Fruit fly (Drosophila melanogaster) whole organism, prepupa: ENCODE data around the gene Dhc62B.

Source experiments
- Blimp-1 ChIP-seq: fragments of 200-800 bp; sonication (Bioruptor generic); optimal IDR thresholded peaks from 3 replicates; lab custom pipeline; 2017; ENCODE audit warnings: missing biosample characterization, missing genetic modification characterization, mild to moderate bottlenecking, moderate library complexity, missing genetic modification reagents
- CG10631 ChIP-seq: fragments of 200-800 bp; sonication (Bioruptor generic); optimal IDR thresholded peaks from 2 replicates; lab custom pipeline; 2016; ENCODE audit warnings: missing biosample characterization, missing genetic modification characterization
- CG10669 ChIP-seq: fragments of 200-800 bp; sonication (Bioruptor generic); optimal IDR thresholded peaks from 3 replicates; lab custom pipeline; 2018; ENCODE audit warnings: missing biosample characterization, mild to moderate bottlenecking, missing genetic modification characterization, moderate library complexity
- CG11902 ChIP-seq: fragments of 200-800 bp; sonication (Bioruptor generic); optimal IDR thresholded peaks from 3 replicates; lab custom pipeline; 2016; ENCODE audit warnings: missing biosample characterization, missing genetic modification characterization
- CG15336 ChIP-seq: fragments of 200-800 bp; sonication (Bioruptor generic); IDR thresholded peaks from 2 replicates; pipeline ENCODE4 v1.3.6; 2022; ENCODE audit warnings: missing biosample characterization, missing genetic modification characterization
- CG1621 ChIP-seq: fragments of 200-800 bp; sonication (Bioruptor generic); optimal IDR thresholded peaks from 3 replicates; lab custom pipeline; 2018; ENCODE audit warnings: missing biosample characterization, mild to moderate bottlenecking, missing genetic modification characterization
- CG3032 ChIP-seq: fragments of 200-800 bp; optimal IDR thresholded peaks from 2 replicates; lab custom pipeline; 2019; ENCODE audit warnings: missing biosample characterization, mild to moderate bottlenecking, missing genetic modification characterization, moderate library complexity
- CG31627 ChIP-seq: fragments of 200-800 bp; sonication (Bioruptor generic); optimal IDR thresholded peaks from 3 replicates; lab custom pipeline; 2016; ENCODE audit warnings: missing biosample characterization, missing genetic modification characterization
- CG32006 ChIP-seq: fragments of 200-800 bp; sonication (Bioruptor generic); optimal IDR thresholded peaks from 3 replicates; lab custom pipeline; 2017; ENCODE audit warnings: missing biosample characterization, mild to moderate bottlenecking, missing genetic modification characterization
- CG34406 ChIP-seq: fragments of 200-800 bp; sonication (Bioruptor generic); optimal IDR thresholded peaks from 3 replicates; lab custom pipeline; 2016; ENCODE audit warnings: missing biosample characterization, missing genetic modification characterization
- CG3919 ChIP-seq: fragments of 200-800 bp; sonication (Bioruptor generic); optimal IDR thresholded peaks from 3 replicates; lab custom pipeline; 2016; ENCODE audit warnings: missing biosample characterization, missing genetic modification characterization
- CG4318 ChIP-seq: fragments of 200-800 bp; sonication (Bioruptor generic); optimal IDR thresholded peaks from 3 replicates; lab custom pipeline; 2017; ENCODE audit warnings: missing biosample characterization, mild to moderate bottlenecking, missing genetic modification characterization
- CG6163 ChIP-seq: fragments of 200-800 bp; sonication (Bioruptor generic); IDR thresholded peaks from 3 replicates; pipeline ENCODE4 v1.3.6; 2022; ENCODE audit warnings: missing biosample characterization, missing genetic modification characterization
- CG6276 ChIP-seq: fragments of 200-800 bp; sonication (Bioruptor generic); optimal IDR thresholded peaks from 2 replicates; lab custom pipeline; 2017; ENCODE audit warnings: missing biosample characterization, mild to moderate bottlenecking, missing genetic modification characterization
- CG6792 ChIP-seq: fragments of 200-800 bp; sonication (Bioruptor generic); optimal IDR thresholded peaks from 3 replicates; lab custom pipeline; 2016; ENCODE audit warnings: missing biosample characterization, missing genetic modification characterization
- CG6808 ChIP-seq: fragments of 200-800 bp; sonication (Bioruptor generic); optimal IDR thresholded peaks from 3 replicates; lab custom pipeline; 2017; ENCODE audit warnings: missing biosample characterization, missing genetic modification characterization, mild to moderate bottlenecking, moderate library complexity, missing genetic modification reagents
- CG6854 ChIP-seq: fragments of 200-800 bp; sonication (Bioruptor generic); optimal IDR thresholded peaks from 2 replicates; lab custom pipeline; 2017; ENCODE audit warnings: missing biosample characterization, mild to moderate bottlenecking, missing genetic modification characterization
- CG7368 ChIP-seq: fragments of 200-800 bp; sonication (Bioruptor generic); optimal IDR thresholded peaks from 3 replicates; lab custom pipeline; 2016; ENCODE audit warnings: missing biosample characterization, missing genetic modification characterization
- CG8119 ChIP-seq: fragments of 200-800 bp; sonication (Bioruptor generic); IDR thresholded peaks from 3 replicates; pipeline ENCODE4 v1.3.6; 2022; ENCODE audit warnings: missing biosample characterization, missing genetic modification characterization
- CG8319 ChIP-seq: fragments of 200-800 bp; sonication (Bioruptor generic); optimal IDR thresholded peaks from 3 replicates; lab custom pipeline; 2016; ENCODE audit warnings: missing biosample characterization, missing genetic modification characterization
- CG8632 ChIP-seq: fragments of 200-800 bp; sonication (Bioruptor generic); optimal IDR thresholded peaks from 3 replicates; lab custom pipeline; 2016; ENCODE audit warnings: missing biosample characterization, missing genetic modification characterization
- Eip75B ChIP-seq: fragments of 200-800 bp; sonication (Bioruptor generic); optimal IDR thresholded peaks from 3 replicates; lab custom pipeline; 2016; ENCODE audit warnings: missing biosample characterization, missing genetic modification characterization
- Eip78C ChIP-seq: fragments of 200-800 bp; sonication (Bioruptor generic); peaks from one replicate; lab custom pipeline; 2016; ENCODE audit warnings: missing biosample characterization, missing genetic modification characterization
- Eip93F ChIP-seq: fragments of 200-800 bp; sonication (Bioruptor generic); optimal IDR thresholded peaks from 2 replicates; lab custom pipeline; 2016; ENCODE audit warnings: missing biosample characterization, mild to moderate bottlenecking, missing genetic modification characterization
- Ets21C ChIP-seq: fragments of 200-800 bp; sonication (Bioruptor generic); optimal IDR thresholded peaks from 3 replicates; lab custom pipeline; 2016; ENCODE audit warnings: missing biosample characterization, missing genetic modification characterization
- Gug ChIP-seq: fragments of 200-800 bp; sonication (Bioruptor generic); IDR thresholded peaks from 2 replicates; pipeline ENCODE4 v1.3.6; 2022; ENCODE audit warnings: missing biosample characterization, missing genetic modification characterization
- Hr38 ChIP-seq: sonication (Bioruptor generic); optimal IDR thresholded peaks from 2 replicates; lab custom pipeline; 2016; ENCODE audit warnings: missing biosample characterization, missing genetic modification characterization
- Hr39 ChIP-seq: fragments of 200-800 bp; sonication (Bioruptor generic); optimal IDR thresholded peaks from 2 replicates; lab custom pipeline; 2016; ENCODE audit warnings: missing biosample characterization, missing genetic modification characterization
- Hr4 ChIP-seq: fragments of 200-800 bp; sonication (Bioruptor generic); optimal IDR thresholded peaks from 3 replicates; lab custom pipeline; 2016; ENCODE audit warnings: missing biosample characterization, missing genetic modification characterization
- Lpt ChIP-seq: fragments of 200-800 bp; sonication (Bioruptor generic); optimal IDR thresholded peaks from 3 replicates; lab custom pipeline; 2016; ENCODE audit warnings: missing biosample characterization, missing genetic modification characterization
- Met ChIP-seq: fragments of 200-800 bp; sonication (Bioruptor generic); optimal IDR thresholded peaks from 3 replicates; lab custom pipeline; 2016; ENCODE audit warnings: missing biosample characterization, missing genetic modification characterization
- OdsH ChIP-seq: fragments of 200-800 bp; sonication (Bioruptor generic); optimal IDR thresholded peaks from 3 replicates; lab custom pipeline; 2016; ENCODE audit warnings: missing biosample characterization, missing genetic modification characterization
- Smox ChIP-seq: fragments of 200-800 bp; sonication (Bioruptor generic); optimal IDR thresholded peaks from 3 replicates; lab custom pipeline; 2016; ENCODE audit warnings: missing biosample characterization, missing genetic modification characterization
- Sox102F ChIP-seq: fragments of 200-800 bp; sonication (Bioruptor generic); optimal IDR thresholded peaks from 2 replicates; lab custom pipeline; 2016; ENCODE audit warnings: missing biosample characterization, mild to moderate bottlenecking, missing genetic modification characterization
- Sox14 ChIP-seq: fragments of 200-800 bp; sonication (Bioruptor generic); optimal IDR thresholded peaks from 3 replicates; lab custom pipeline; 2016; ENCODE audit warnings: missing biosample characterization, missing genetic modification characterization
- Sox15 ChIP-seq: fragments of 200-800 bp; sonication (Bioruptor generic); optimal IDR thresholded peaks from 3 replicates; lab custom pipeline; 2016; ENCODE audit warnings: missing biosample characterization, missing genetic modification characterization
- achi ChIP-seq: fragments of 200-800 bp; sonication (Bioruptor generic); optimal IDR thresholded peaks from 3 replicates; lab custom pipeline; 2016; ENCODE audit warnings: missing biosample characterization, missing genetic modification characterization
- acj6 ChIP-seq: fragments of 200-800 bp; sonication (Bioruptor generic); optimal IDR thresholded peaks from 3 replicates; lab custom pipeline; 2016; ENCODE audit warnings: missing biosample characterization, missing genetic modification characterization
- cyc ChIP-seq: fragments of 200-800 bp; sonication (Bioruptor generic); optimal IDR thresholded peaks from 3 replicates; lab custom pipeline; 2016; ENCODE audit warnings: missing biosample characterization, missing genetic modification characterization
- dac ChIP-seq: fragments of 200-800 bp; sonication (Bioruptor generic); optimal IDR thresholded peaks from 2 replicates; lab custom pipeline; 2017; ENCODE audit warnings: missing biosample characterization, mild to moderate bottlenecking, missing genetic modification characterization
- dsx ChIP-seq: fragments of 200-800 bp; optimal IDR thresholded peaks from 3 replicates; lab custom pipeline; 2019; ENCODE audit warnings: missing biosample characterization, mild to moderate bottlenecking, missing genetic modification characterization, moderate library complexity; ENCODE audit not compliant: poor library complexity, severe bottlenecking
- esn ChIP-seq: fragments of 200-800 bp; sonication (Bioruptor generic); optimal IDR thresholded peaks from 2 replicates; lab custom pipeline; 2016; ENCODE audit warnings: missing biosample characterization, mild to moderate bottlenecking, missing genetic modification characterization, moderate library complexity
- fd85E ChIP-seq: fragments of 200-800 bp; sonication (Bioruptor generic); optimal IDR thresholded peaks from 3 replicates; lab custom pipeline; 2016; ENCODE audit warnings: missing biosample characterization, missing genetic modification characterization
- fkh ChIP-seq: fragments of 200-800 bp; sonication (Bioruptor generic); optimal IDR thresholded peaks from 3 replicates; lab custom pipeline; 2017; ENCODE audit warnings: missing biosample characterization, mild to moderate bottlenecking, missing genetic modification characterization, moderate library complexity
- net ChIP-seq: fragments of 200-800 bp; sonication (Bioruptor generic); optimal IDR thresholded peaks from 3 replicates; lab custom pipeline; 2016; ENCODE audit warnings: missing biosample characterization, missing genetic modification characterization
- spab ChIP-seq: fragments of 200-800 bp; sonication (Bioruptor generic); optimal IDR thresholded peaks from 2 replicates; lab custom pipeline; 2017; ENCODE audit warnings: missing biosample characterization, mild to moderate bottlenecking, missing genetic modification characterization, missing genetic modification reagents
- ss ChIP-seq, 2 experiments: fragments of 200-800 bp; sonication (Bioruptor generic); optimal IDR thresholded peaks; 2 replicates in 1 of 2; 3 replicates in 1 of 2; lab custom pipeline; 2017 to 2018; ENCODE audit warnings: mild to moderate bottlenecking in 2 of 2, missing biosample characterization in 2 of 2, missing genetic modification characterization in 2 of 2, moderate library complexity in 1 of 2
- svp ChIP-seq: fragments of 200-800 bp; sonication (Bioruptor generic); peaks from one replicate; lab custom pipeline; 2016; ENCODE audit warnings: missing biosample characterization, missing genetic modification characterization
- topi ChIP-seq: fragments of 200-800 bp; sonication (Bioruptor generic); optimal IDR thresholded peaks from 3 replicates; lab custom pipeline; 2016; ENCODE audit warnings: missing biosample characterization, missing genetic modification characterization
- vri ChIP-seq: fragments of 200-800 bp; sonication (Bioruptor generic); optimal IDR thresholded peaks from 3 replicates; lab custom pipeline; 2016; ENCODE audit warnings: missing biosample characterization, mild to moderate bottlenecking, missing genetic modification characterization

Gene Dhc62B

DNA sequence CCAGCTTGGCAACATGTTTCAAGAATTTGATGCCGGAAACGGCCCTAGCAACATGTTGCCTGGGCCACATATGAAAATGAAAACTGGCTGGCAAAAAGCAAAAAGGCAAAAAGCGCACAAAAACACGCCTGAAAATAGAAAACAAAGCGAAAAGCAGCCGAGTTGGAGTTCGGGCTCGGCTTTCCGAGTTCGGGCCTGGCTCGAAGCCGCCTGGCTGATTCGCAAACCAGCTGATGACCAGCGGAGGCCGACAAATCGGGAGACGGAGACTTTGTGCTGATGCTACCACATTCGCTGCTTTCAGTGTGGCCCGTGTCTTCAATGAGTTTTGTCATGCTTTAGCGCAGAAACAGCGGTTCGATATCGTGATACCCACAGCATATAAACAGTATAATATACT, 38.7 kb upstream of the Dhc62B start, which contains the start of gene GV1 (continued):
- TF ChIP-seq CG8119 (GFP tag; lab: Robert Waterston, UW) (peak; percentile 86), Hr39 (no peak), Sox102F (GFP tag; lab: Kevin White, UChicago) (peak; percentile 37), CG6854 (GFP tag; lab: Kevin White, UChicago) (peak; percentile 81), Hr38 (GFP tag; lab: Kevin White, UChicago) (no peak), CG6792 (GFP tag; lab: Kevin White, UChicago) (peak; percentile 24), CG7368 (GFP tag; lab: Kevin White, UChicago) (no peak), cyc (no peak)

dm6 chr3L:1808631-1809030, 37.1 kb upstream of the Dhc62B start:
- TF ChIP-seq Eip93F (GFP tag; lab: Kevin White, UChicago) (no peak), CG8319 (GFP tag; lab: Kevin White, UChicago) (peak; percentile 75), Sox102F (GFP tag; lab: Kevin White, UChicago) (no peak), CG6792 (GFP tag; lab: Kevin White, UChicago) (peak; percentile 84), CG6854 (GFP tag; lab: Kevin White, UChicago) (no peak), achi (GFP tag; lab: Kevin White, UChicago) (peak; percentile 85), CG10631 (GFP tag; lab: Kevin White, UChicago) (no peak), cyc (peak; percentile 68), CG32006 (GFP tag; lab: Kevin White, UChicago) (peak; percentile 82), CG10669 (GFP tag; lab: Kevin White, UChicago) (no peak), CG6808 (GFP tag; lab: Kevin White, UChicago) (no peak), Smox (GFP tag; lab: Kevin White, UChicago) (no peak), CG11902 (GFP tag; lab: Kevin White, UChicago) (peak; percentile 74), Met (no peak), Eip78C (GFP tag; lab: Kevin White, UChicago) (peak; percentile 96), Lpt (GFP tag; lab: Kevin White, UChicago) (peak; percentile 79), CG8632 (GFP tag; lab: Kevin White, UChicago) (no peak), Hr4 (GFP tag; lab: Kevin White, UChicago) (no peak), esn (GFP tag; lab: Kevin White, UChicago) (peak; percentile 79), svp (GFP tag; lab: Kevin White, UChicago) (no peak), dsx (GFP tag; lab: Kevin White, UChicago) (peak; percentile 85), Sox15 (GFP tag; lab: Kevin White, UChicago) (peak; percentile 72), fd85E (GFP tag; lab: Kevin White, UChicago) (no peak), spab (GFP tag; lab: Kevin White, UChicago) (peak; percentile 82), Eip75B (GFP tag; lab: Kevin White, UChicago) (peak; percentile 84), CG1621 (peak; percentile 85), CG34406 (GFP tag; lab: Kevin White, UChicago) (peak; percentile 80), acj6 (GFP tag; lab: Kevin White, UChicago) (peak; percentile 85), CG6163 (GFP tag; lab: Robert Waterston, UW) (peak; percentile 93), OdsH (GFP tag; lab: Kevin White, UChicago) (no peak), Sox14 (GFP tag; lab: Kevin White, UChicago) (peak; percentile 85), fkh (GFP tag; lab: Kevin White, UChicago) (no peak), CG15336 (GFP tag; lab: Robert Waterston, UW) (peak; percentile 90), ss (GFP tag; optimal IDR thresholded peaks at IDR 0.05; lab: Kevin White, UChicago) (peak; percentile 82 to 85), Blimp-1 (GFP tag; lab: Kevin White, UChicago) (no peak), topi (GFP tag; lab: Kevin White, UChicago) (peak; percentile 75), CG4318 (GFP tag; lab: Kevin White, UChicago) (no peak), Gug (GFP tag; lab: Robert Waterston, UW) (peak; percentile 84), vri (GFP tag; lab: Kevin White, UChicago) (no peak), CG3032 (tag; lab: Kevin White, UChicago) (peak; percentile 84), CG3919 (GFP tag; lab: Kevin White, UChicago) (peak; percentile 90), CG6276 (no peak), net (GFP tag; lab: Kevin White, UChicago) (peak; percentile 84), dac (GFP tag; lab: Kevin White, UChicago) (peak; percentile 28), Ets21C (GFP tag; lab: Kevin White, UChicago) (peak; percentile 53), CG31627 (GFP tag; lab: Kevin White, UChicago) (peak; percentile 73)
